Fruit fly (Drosophila melanogaster): ENCODE measurements around the gene CG4281.

Gene CG4281

dm6 chrX:2032160-2032801 lies 32.7 kb downstream of the CG4281 start:
- TF ChIP-seq Gug (GFP tag; IDR thresholded peaks at IDR 0.05), result no peak
- TF ChIP-seq CG32006 (GFP tag; optimal IDR thresholded peaks at IDR 0.05), result peak; percentile 54
- no peak for TF ChIP-seq Met (GFP tag; optimal IDR thresholded peaks at IDR 0.05)
- TF ChIP-seq CG6276 (GFP tag; optimal IDR thresholded peaks at IDR 0.05), result peak; percentile 11
- TF ChIP-seq CG6854 (GFP tag; optimal IDR thresholded peaks at IDR 0.05), result no peak
- TF ChIP-seq Eip78C (GFP tag), result peak; percentile 41

dm6 chrX:2031308-2031707 lies 33.6 kb downstream of the CG4281 start:
- TF ChIP-seq CG6163 (GFP tag; IDR thresholded peaks at IDR 0.05) (0 out of 3 replicates have a peak, but pooled peaks have one; percentile 18), Lpt (GFP tag; optimal IDR thresholded peaks at IDR 0.05) (no peak)

DNA sequence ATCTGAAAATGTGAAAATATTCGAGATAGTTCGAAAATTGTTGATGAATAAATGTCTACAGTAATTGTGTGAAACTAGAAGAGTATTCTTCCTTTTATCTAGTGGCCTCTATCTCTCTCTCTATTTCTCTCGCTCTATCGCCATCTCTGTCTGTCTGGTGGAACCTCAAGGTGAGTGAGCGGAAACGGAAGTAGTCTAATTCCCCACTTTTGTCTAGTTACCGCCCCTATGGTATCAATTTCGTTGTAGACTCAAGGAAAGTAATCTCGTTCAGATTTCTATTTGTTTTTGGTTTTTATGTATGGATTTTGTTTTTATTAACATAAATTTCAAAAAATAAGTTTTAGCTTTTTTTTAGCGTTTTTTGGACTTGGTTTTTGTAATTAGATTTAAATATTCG lies 40.1 kb downstream of the CG4281 start:
- TF ChIP-seq CG4318 (GFP tag; optimal IDR thresholded peaks at IDR 0.05) (no peak), CG16779 (tag; optimal IDR thresholded peaks at IDR 0.05) (no peak), CG6163 (GFP tag; IDR thresholded peaks at IDR 0.05) (no peak), Lpt (GFP tag; optimal IDR thresholded peaks at IDR 0.05) (no peak)

- no peak for TF ChIP-seq spab (GFP tag; optimal IDR thresholded peaks at IDR 0.05)
- TF ChIP-seq Eip75B (GFP tag; optimal IDR thresholded peaks at IDR 0.05), result no peak
- TF ChIP-seq Hr39 (GFP tag; optimal IDR thresholded peaks at IDR 0.05), result no peak
- 0 out of 3 replicates have a peak, but pooled peaks have one; percentile 1 for TF ChIP-seq CG8119 (GFP tag; IDR thresholded peaks at IDR 0.05)
- 0 out of 3 replicates have a peak, but pooled peaks have one; percentile 8 for TF ChIP-seq CG6163 (GFP tag; IDR thresholded peaks at IDR 0.05)
- 0 out of 2 replicates have a peak, but pooled peaks have one; percentile 6 for TF ChIP-seq CG15336 (GFP tag; IDR thresholded peaks at IDR 0.05)
- no peak for TF ChIP-seq Sox15 (GFP tag; optimal IDR thresholded peaks at IDR 0.05)
Observed at dm6 chrX:2013365-2013764, 51.6 kb downstream of the CG4281 start.

DNA sequence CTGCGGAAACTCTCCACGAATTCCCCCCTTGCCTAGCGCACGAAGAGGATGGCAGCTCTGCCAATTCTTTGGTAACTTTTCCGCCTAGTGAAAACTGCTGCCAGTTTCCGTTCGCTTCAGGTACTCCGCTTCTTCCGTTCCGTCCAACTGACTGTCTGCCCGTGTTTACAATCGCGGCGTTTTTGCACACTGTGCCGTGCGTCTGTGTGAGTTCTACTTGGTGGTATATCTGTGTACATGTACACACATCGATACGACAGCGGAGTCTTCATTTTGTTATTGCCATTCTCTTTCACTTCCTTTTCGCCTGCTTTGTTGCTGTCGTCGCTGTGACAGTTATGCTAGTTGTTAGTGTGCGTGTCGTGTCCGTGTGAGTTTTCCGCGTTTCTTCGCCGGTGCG lies 52.1 kb downstream of the CG4281 start:
- TF ChIP-seq CG11294 (GFP tag; IDR thresholded peaks at IDR 0.05) (0 out of 2 replicates have a peak, but pooled peaks have one; percentile 14), CG6163 (GFP tag; IDR thresholded peaks at IDR 0.05) (peak; percentile 73), OdsH (GFP tag; optimal IDR thresholded peaks at IDR 0.05) (no peak), lz (GFP tag; optimal IDR thresholded peaks at IDR 0.05) (peak; percentile 39), spab (GFP tag; optimal IDR thresholded peaks at IDR 0.05) (peak; percentile 48), CG32006 (GFP tag; optimal IDR thresholded peaks at IDR 0.05) (no peak), achi (GFP tag; optimal IDR thresholded peaks at IDR 0.05) (peak; percentile 80), CG7368 (GFP tag; optimal IDR thresholded peaks at IDR 0.05) (peak; percentile 73), CG8632 (GFP tag; optimal IDR thresholded peaks at IDR 0.05) (peak; percentile 32), CG11902 (GFP tag; optimal IDR thresholded peaks at IDR 0.05) (no peak), Sox15 (GFP tag; optimal IDR thresholded peaks at IDR 0.05) (no peak), CG3032 (tag; optimal IDR thresholded peaks at IDR 0.05) (peak; percentile 55), CG10631 (GFP tag; optimal IDR thresholded peaks at IDR 0.05) (no peak), CG16779 (tag; optimal IDR thresholded peaks at IDR 0.05) (peak; percentile 37), dsx (GFP tag; optimal IDR thresholded peaks at IDR 0.05; ENCODE audit: poor library complexity, severe bottlenecking) (peak; percentile 37), CG8119 (GFP tag; IDR thresholded peaks at IDR 0.05) (0 out of 3 replicates have a peak, but pooled peaks have one; percentile 18), CG6854 (GFP tag; optimal IDR thresholded peaks at IDR 0.05) (peak; percentile 74), salr (GFP tag; optimal IDR thresholded peaks at IDR 0.05) (peak in 1 of 2 experiments; percentile 45), cyc (GFP tag; optimal IDR thresholded peaks at IDR 0.05) (peak; percentile 56), CG1621 (tag; optimal IDR thresholded peaks at IDR 0.05) (peak; percentile 89), Ets21C (GFP tag; optimal IDR thresholded peaks at IDR 0.05) (no peak), Sox14 (GFP tag; optimal IDR thresholded peaks at IDR 0.05) (peak; percentile 49), topi (GFP tag; optimal IDR thresholded peaks at IDR 0.05) (no peak), CG31627 (GFP tag; optimal IDR thresholded peaks at IDR 0.05) (peak; percentile 19), CG34406 (GFP tag; optimal IDR thresholded peaks at IDR 0.05) (peak; percentile 13), CG15336 (GFP tag; IDR thresholded peaks at IDR 0.05) (peak; percentile 26; the same call in 1 of the 2 replicates), CG6808 (GFP tag; optimal IDR thresholded peaks at IDR 0.05) (peak; percentile 75), ss (GFP tag; optimal IDR thresholded peaks at IDR 0.05) (peak; percentile 54 to 80), esn (GFP tag; optimal IDR thresholded peaks at IDR 0.05) (peak; percentile 64), fd59A (GFP tag; optimal IDR thresholded peaks at IDR 0.05) (peak; percentile 48), Eip78C (GFP tag) (peak; percentile 80), svp (GFP tag) (no peak), Blimp-1 (GFP tag; optimal IDR thresholded peaks at IDR 0.05) (peak; percentile 43), Gug (GFP tag; IDR thresholded peaks at IDR 0.05) (peak; percentile 15; the same call in 1 of the 2 replicates)
